Fruit fly (Drosophila melanogaster) whole organism, embryonic: ENCODE results near the gene DIP-kappa.

Source experiments
- Bgb ChIP-seq: fragments of 200-800 bp; sonication (Bioruptor generic); IDR thresholded peaks from 2 replicates; pipeline ENCODE4 v1.3.6; 2022; ENCODE audit warnings: missing biosample characterization, missing genetic modification characterization; ENCODE audit not compliant: partially characterized antibody
- BtbVII ChIP-seq: fragments of 200-800 bp; sonication (Bioruptor generic); optimal IDR thresholded peaks from 3 replicates; lab custom pipeline; 2017; ENCODE audit warnings: missing biosample characterization, mild to moderate bottlenecking, missing genetic modification characterization
- CG10209 ChIP-seq: fragments of 200-800 bp; sonication (Bioruptor generic); optimal IDR thresholded peaks from 3 replicates; lab custom pipeline; 2017; ENCODE audit warnings: missing biosample characterization, mild to moderate bottlenecking, missing genetic modification characterization, missing genetic modification reagents
- CG10431 ChIP-seq: fragments of 200-800 bp; sonication (Bioruptor generic); optimal IDR thresholded peaks from 3 replicates; lab custom pipeline; 2018; ENCODE audit warnings: missing biosample characterization, mild to moderate bottlenecking, missing genetic modification characterization
- CG10565 ChIP-seq: fragments of 200-800 bp; sonication (Bioruptor generic); optimal IDR thresholded peaks from 3 replicates; lab custom pipeline; 2016; ENCODE audit warnings: missing biosample characterization, mild to moderate bottlenecking, missing genetic modification characterization
- CG11504 ChIP-seq: fragments of 200-800 bp; sonication (Bioruptor generic); optimal IDR thresholded peaks from 3 replicates; lab custom pipeline; 2019; ENCODE audit warnings: missing biosample characterization, mild to moderate bottlenecking, missing genetic modification characterization, moderate library complexity
- CG13624 ChIP-seq: fragments of 200-800 bp; sonication (Bioruptor generic); optimal IDR thresholded peaks from 2 replicates; lab custom pipeline; 2016; ENCODE audit warnings: missing biosample characterization, missing genetic modification characterization
- CG17361 ChIP-seq: fragments of 200-800 bp; sonication (Bioruptor generic); IDR thresholded peaks from 3 replicates; pipeline ENCODE4 v1.3.6; 2022; ENCODE audit warnings: missing biosample characterization, missing genetic modification characterization
- CG1792 ChIP-seq: fragments of 200-800 bp; sonication (Bioruptor generic); optimal IDR thresholded peaks from 2 replicates; lab custom pipeline; 2016; ENCODE audit warnings: missing biosample characterization, missing genetic modification characterization
- CG2199 ChIP-seq: fragments of 200-800 bp; sonication (Bioruptor generic); IDR thresholded peaks from 3 replicates; pipeline ENCODE4 v1.3.6; 2022; ENCODE audit warnings: missing biosample characterization, missing genetic modification characterization
- CG2678 ChIP-seq: fragments of 200-800 bp; sonication (Bioruptor generic); optimal IDR thresholded peaks from 3 replicates; lab custom pipeline; 2019; ENCODE audit warnings: missing biosample characterization, mild to moderate bottlenecking, missing genetic modification characterization, moderate library complexity
- CG2712 ChIP-seq: fragments of 200-800 bp; optimal IDR thresholded peaks from 3 replicates; lab custom pipeline; 2019; ENCODE audit warnings: missing biosample characterization, mild to moderate bottlenecking, missing genetic modification characterization, moderate library complexity
- CG31388 ChIP-seq: fragments of 200-800 bp; sonication (Bioruptor generic); optimal IDR thresholded peaks from 2 replicates; lab custom pipeline; 2016; ENCODE audit warnings: missing biosample characterization, missing genetic modification characterization
- CG4282 ChIP-seq: fragments of 200-800 bp; sonication (Bioruptor generic); optimal IDR thresholded peaks from 2 replicates; lab custom pipeline; 2016; ENCODE audit warnings: missing biosample characterization, missing genetic modification characterization
- CG6254 ChIP-seq: fragments of 200-800 bp; sonication (Bioruptor generic); optimal IDR thresholded peaks from 3 replicates; lab custom pipeline; 2017; ENCODE audit warnings: mild to moderate bottlenecking, missing biosample characterization, missing genetic modification reagents, missing genetic modification characterization
- CG6689 ChIP-seq: fragments of 200-800 bp; sonication (Bioruptor generic); IDR thresholded peaks from 2 replicates; pipeline ENCODE4 v1.3.6; 2022; ENCODE audit warnings: missing biosample characterization, missing genetic modification characterization
- CG6813 ChIP-seq: fragments of 200-800 bp; sonication (Bioruptor generic); optimal IDR thresholded peaks from 2 replicates; lab custom pipeline; 2017; ENCODE audit warnings: missing biosample characterization, missing genetic modification characterization, mild to moderate bottlenecking, moderate library complexity, missing genetic modification reagents
- CG7271 ChIP-seq: fragments of 200-800 bp; sonication (Bioruptor generic); optimal IDR thresholded peaks from 2 replicates; lab custom pipeline; 2018; ENCODE audit warnings: missing biosample characterization, mild to moderate bottlenecking, missing genetic modification characterization, moderate library complexity
- CG7372 ChIP-seq: fragments of 200-800 bp; sonication (Bioruptor generic); IDR thresholded peaks from 2 replicates; pipeline ENCODE4 v1.3.6; 2022; ENCODE audit warnings: missing biosample characterization, missing genetic modification characterization
- CG8765 ChIP-seq: fragments of 200-800 bp; sonication (Bioruptor generic); IDR thresholded peaks from 2 replicates; pipeline ENCODE4 v1.3.6; 2022; ENCODE audit warnings: missing biosample characterization, missing genetic modification characterization
- CG9215 ChIP-seq: fragments of 200-800 bp; sonication (Bioruptor generic); IDR thresholded peaks from 2 replicates; pipeline ENCODE4 v1.3.6; 2022; ENCODE audit warnings: missing biosample characterization, missing genetic modification characterization
- CG9727 ChIP-seq: fragments of 200-800 bp; sonication (Bioruptor generic); optimal IDR thresholded peaks from 3 replicates; lab custom pipeline; 2017; ENCODE audit warnings: missing biosample characterization, mild to moderate bottlenecking, missing genetic modification characterization
- GATAe ChIP-seq: fragments of 200-800 bp; sonication (Bioruptor generic); conservative IDR thresholded peaks from 2 replicates; pipeline ENCODE4 v1.3.6; 2022; ENCODE audit warnings: missing biosample characterization, missing genetic modification characterization
- HLH54F ChIP-seq: fragments of 200-800 bp; sonication (Bioruptor generic); optimal IDR thresholded peaks from 3 replicates; lab custom pipeline; 2016; ENCODE audit warnings: missing biosample characterization, missing genetic modification characterization
- Hr78 ChIP-seq, 2 experiments: fragments of 200-800 bp in 1 of 2; fragments of >200 bp in 1 of 2; sonication (Bioruptor generic) in 1 of 2; optimal IDR thresholded peaks; 2 replicates each; lab custom pipeline; 2017 to 2019; ENCODE audit warnings: missing biosample characterization in 2 of 2, missing genetic modification characterization in 2 of 2, mild to moderate bottlenecking in 1 of 2, moderate library complexity in 1 of 2
- Jarid2 ChIP-seq: fragments of 200-800 bp; sonication (Bioruptor generic); optimal IDR thresholded peaks from 3 replicates; lab custom pipeline; 2017; ENCODE audit warnings: mild to moderate bottlenecking, missing biosample characterization, missing genetic modification reagents, missing genetic modification characterization
- NfI ChIP-seq: fragments of 200-800 bp; sonication (Bioruptor generic); optimal IDR thresholded peaks from 3 replicates; lab custom pipeline; 2018; ENCODE audit warnings: missing biosample characterization, mild to moderate bottlenecking, missing genetic modification characterization, moderate library complexity
- Ravus ChIP-seq: fragments of 200-800 bp; sonication (Bioruptor generic); IDR thresholded peaks from 2 replicates; pipeline ENCODE4 v1.3.6; 2022; ENCODE audit warnings: missing biosample characterization, missing genetic modification characterization
- Scr ChIP-seq: fragments of 200-800 bp; sonication (Bioruptor generic); IDR thresholded peaks from 2 replicates; pipeline ENCODE4 v1.3.6; 2022; ENCODE audit warnings: missing biosample characterization, missing genetic modification characterization; ENCODE audit not compliant: partially characterized antibody
- YL-1 ChIP-seq: fragments of 200-800 bp; sonication (Bioruptor generic); optimal IDR thresholded peaks from 3 replicates; lab custom pipeline; 2017; ENCODE audit warnings: missing biosample characterization, mild to moderate bottlenecking, missing genetic modification characterization
- abd-A ChIP-seq: fragments of 200-800 bp; sonication (Bioruptor generic); optimal IDR thresholded peaks from 3 replicates; lab custom pipeline; 2019; ENCODE audit warnings: missing biosample characterization, mild to moderate bottlenecking, missing genetic modification characterization, moderate library complexity
- ash1 ChIP-seq: fragments of 200-800 bp; sonication (Bioruptor generic); optimal IDR thresholded peaks from 2 replicates; lab custom pipeline; 2018; ENCODE audit warnings: missing biosample characterization, mild to moderate bottlenecking, missing genetic modification characterization
- crc ChIP-seq: fragments of 200-800 bp; sonication (Bioruptor generic); optimal IDR thresholded peaks from 2 replicates; lab custom pipeline; 2016; ENCODE audit warnings: missing biosample characterization, missing genetic modification characterization
- gro ChIP-seq: fragments of 200-800 bp; sonication (Bioruptor generic); optimal IDR thresholded peaks from 2 replicates; lab custom pipeline; 2016; ENCODE audit warnings: missing biosample characterization, missing genetic modification characterization
- ind ChIP-seq: fragments of 200-800 bp; sonication (Bioruptor generic); optimal IDR thresholded peaks from 3 replicates; lab custom pipeline; 2016; ENCODE audit warnings: missing biosample characterization, missing genetic modification characterization
- kah ChIP-seq: fragments of 200-800 bp; sonication (Bioruptor generic); optimal IDR thresholded peaks from 2 replicates; lab custom pipeline; 2018; ENCODE audit warnings: missing biosample characterization, mild to moderate bottlenecking, missing genetic modification characterization
- lmd ChIP-seq: fragments of 200-800 bp; sonication (Bioruptor generic); IDR thresholded peaks from 2 replicates; pipeline ENCODE4 v1.3.6; 2022; ENCODE audit warnings: missing biosample characterization, missing genetic modification characterization
- lola ChIP-seq, 3 experiments: fragments of >200 bp in 2 of 3; fragments of 200-800 bp in 1 of 3; sonication (Bioruptor generic) in 1 of 3; optimal IDR thresholded peaks; 2 replicates each; lab custom pipeline; 2017 to 2019; ENCODE audit warnings: missing biosample characterization in 3 of 3, missing genetic modification characterization in 3 of 3, mild to moderate bottlenecking in 1 of 3, moderate library complexity in 1 of 3
- nerfin-2 ChIP-seq: fragments of 200-800 bp; sonication (Bioruptor generic); IDR thresholded peaks from 2 replicates; pipeline ENCODE4 v1.3.6; 2022; ENCODE audit warnings: missing biosample characterization, missing genetic modification characterization; ENCODE audit not compliant: partially characterized antibody
- pfk ChIP-seq: fragments of 200-800 bp; sonication (Bioruptor generic); optimal IDR thresholded peaks from 2 replicates; lab custom pipeline; 2018; ENCODE audit warnings: missing biosample characterization, mild to moderate bottlenecking, missing genetic modification characterization, moderate library complexity
- row ChIP-seq: fragments of 200-800 bp; sonication (Bioruptor generic); IDR thresholded peaks from 3 replicates; pipeline ENCODE4 v1.3.6; 2022; ENCODE audit warnings: missing biosample characterization, missing genetic modification characterization
- slbo ChIP-seq: fragments of 200-800 bp; sonication (Bioruptor generic); IDR thresholded peaks from 2 replicates; pipeline ENCODE4 v1.3.6; 2022; ENCODE audit warnings: missing biosample characterization, missing genetic modification characterization
- slp2 ChIP-seq: fragments of 200-800 bp; sonication (Bioruptor generic); optimal IDR thresholded peaks from 2 replicates; lab custom pipeline; 2016; ENCODE audit warnings: missing biosample characterization, missing genetic modification characterization
- sqz ChIP-seq: fragments of 200-800 bp; sonication (Bioruptor generic); optimal IDR thresholded peaks from 3 replicates; lab custom pipeline; 2018; ENCODE audit warnings: missing biosample characterization, mild to moderate bottlenecking, missing genetic modification characterization
- sug ChIP-seq: fragments of 200-800 bp; optimal IDR thresholded peaks from 2 replicates; lab custom pipeline; 2019; ENCODE audit warnings: missing biosample characterization, mild to moderate bottlenecking, missing genetic modification characterization, moderate library complexity
- wor ChIP-seq: fragments of 200-800 bp; sonication (Bioruptor generic); IDR thresholded peaks from 2 replicates; pipeline ENCODE4 v1.3.6; 2022; ENCODE audit warnings: missing biosample characterization, missing genetic modification characterization
- z ChIP-seq: fragments of 200-800 bp; sonication (Bioruptor generic); IDR thresholded peaks from 3 replicates; pipeline ENCODE4 v1.3.6; 2022; ENCODE audit warnings: missing biosample characterization, missing genetic modification characterization
- zf30C ChIP-seq: fragments of 200-800 bp; sonication (Bioruptor generic); optimal IDR thresholded peaks from 3 replicates; lab custom pipeline; 2018; ENCODE audit warnings: missing biosample characterization, mild to moderate bottlenecking, missing genetic modification characterization

Gene DIP-kappa

DNA sequence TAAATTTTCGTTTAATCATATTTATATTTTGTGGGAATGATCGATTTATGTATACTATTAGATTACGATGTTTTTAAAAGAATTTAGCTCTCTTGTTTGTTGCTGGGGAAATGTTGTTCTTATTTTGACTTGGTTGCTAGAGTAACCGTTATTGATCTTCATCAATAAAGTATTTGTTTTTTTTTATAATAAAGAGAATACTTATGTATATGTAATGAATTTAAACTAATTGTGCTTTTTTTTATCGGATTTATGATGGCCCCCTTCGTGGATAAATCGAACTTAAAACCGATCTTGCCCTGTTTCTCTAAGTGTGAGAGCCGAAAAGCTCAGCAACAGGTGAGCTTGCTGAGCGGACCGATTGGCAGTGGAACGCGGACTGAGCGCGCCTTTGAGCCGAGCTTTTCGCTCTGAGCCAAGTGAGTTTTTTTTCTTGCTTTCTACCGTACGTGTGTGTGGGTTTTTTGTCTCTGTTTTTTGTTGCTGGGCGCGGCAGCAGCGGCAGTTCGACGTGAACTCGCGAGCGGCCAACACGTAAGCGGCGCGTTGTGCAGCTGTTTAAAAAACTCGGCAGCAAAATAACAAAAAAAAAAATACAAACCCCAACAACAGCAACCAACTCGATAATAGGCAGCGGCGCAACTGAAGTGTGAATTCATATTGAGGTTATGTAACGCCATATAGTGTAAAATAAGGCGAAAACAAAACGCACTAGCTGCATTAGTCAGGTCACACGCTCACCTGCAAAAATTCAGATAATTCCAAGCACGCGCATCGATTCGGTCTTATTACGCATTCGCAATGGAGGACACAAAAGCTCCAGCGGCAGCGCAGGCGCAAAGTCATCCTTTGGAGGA is 51.9 kb downstream of the DIP-kappa start, which contains the start of gene CG18507 (continued):
- TF ChIP-seq CG13624 (no peak), Scr (no peak), pfk (GFP tag; lab: Kevin White, UChicago) (peak; percentile 84), CG1792 (GFP tag; lab: Kevin White, UChicago) (no peak), slp2 (GFP tag; lab: Kevin White, UChicago) (no peak), sqz (GFP tag; lab: Kevin White, UChicago) (peak; percentile 86), CG4282 (GFP tag; lab: Kevin White, UChicago) (no peak), ind (GFP tag; lab: Kevin White, UChicago) (no peak), CG7372 (GFP tag; lab: Robert Waterston, UW) (no peak), crc (no peak), BtbVII (GFP tag; lab: Kevin White, UChicago) (no peak), CG9215 (GFP tag; lab: Robert Waterston, UW) (peak; percentile 38), CG7271 (tag; lab: Kevin White, UChicago) (no peak), GATAe (GFP tag; lab: Robert Waterston, UW) (no peak), CG6254 (GFP tag; lab: Kevin White, UChicago) (no peak), CG2199 (GFP tag; lab: Robert Waterston, UW) (no peak), NfI (GFP tag; lab: Kevin White, UChicago) (no peak), CG10431 (GFP tag; lab: Kevin White, UChicago) (no peak), CG6813 (GFP tag; lab: Kevin White, UChicago) (no peak), CG2678 (tag; lab: Kevin White, UChicago) (peak; percentile 42), CG2712 (tag; lab: Kevin White, UChicago) (no peak), YL-1 (GFP tag; lab: Kevin White, UChicago) (no peak), Hr78 (GFP tag; optimal IDR thresholded peaks at IDR 0.05; lab: Kevin White, UChicago) (no peak), CG10565 (GFP tag; lab: Kevin White, UChicago) (no peak), lola (GFP tag; optimal IDR thresholded peaks at IDR 0.05; lab: Kevin White, UChicago) (peak in 1 of 3 experiments; percentile 1), CG31388 (no peak), row (peak; percentile 49), CG9727 (GFP tag; lab: Kevin White, UChicago) (peak; percentile 7), ash1 (GFP tag; lab: Kevin White, UChicago) (no peak), Ravus (no peak), lmd (peak; percentile 39; the same call in 1 of the 2 replicates), abd-A (no peak), sug (tag; lab: Kevin White, UChicago) (peak; percentile 10), slbo (GFP tag; lab: Robert Waterston, UW) (peak; percentile 31; the same call in 1 of the 2 replicates), CG8765 (no peak), Jarid2 (GFP tag; lab: Kevin White, UChicago) (peak; percentile 46), gro (no peak), CG17361 (GFP tag; lab: Robert Waterston, UW) (peak; percentile 55; the same call in 2 of the 3 replicates), nerfin-2 (GFP tag; lab: Robert Waterston, UW) (no peak), CG11504 (peak; percentile 44), z (GFP tag; lab: Robert Waterston, UW) (peak; percentile 94), HLH54F (GFP tag; lab: Kevin White, UChicago) (no peak), CG6689 (GFP tag; lab: Robert Waterston, UW) (peak; percentile 25; the same call in 1 of the 2 replicates), zf30C (no peak), wor (GFP tag; lab: Robert Waterston, UW) (no peak), CG10209 (GFP tag; lab: Kevin White, UChicago) (no peak), Bgb (GFP tag; lab: Robert Waterston, UW) (0 out of 2 replicates have a peak, but pooled peaks have one; percentile 19), kah (GFP tag; lab: Kevin White, UChicago) (no peak)
